Fruit fly (Drosophila melanogaster): Measurements from ENCODE around the gene CG2680.

The CG2680 gene

dm6 chrX:2703693-2704092 lies 3.5 kb downstream of the CG2680 start, which contains the start of gene Ugalt (continued):
- TF ChIP-seq CG17612 (GFP tag; IDR thresholded peaks at IDR 0.05) (peak; percentile 100), CG3407 (GFP tag; optimal IDR thresholded peaks at IDR 0.05) (peak; percentile 99), btn (GFP tag; optimal IDR thresholded peaks at IDR 0.05) (peak; percentile 100), ranshi (GFP tag; IDR thresholded peaks at IDR 0.05) (peak; percentile 100), E2f2 (GFP tag; IDR thresholded peaks at IDR 0.05) (peak; percentile 98), gce (GFP tag; IDR thresholded peaks at IDR 0.05) (peak; percentile 100), CG11560 (tag; IDR thresholded peaks at IDR 0.05) (peak; percentile 98), sens-2 (GFP tag; IDR thresholded peaks at IDR 0.05) (peak; percentile 100), jing (GFP tag; optimal IDR thresholded peaks at IDR 0.05) (peak; percentile 100), C15 (GFP tag; IDR thresholded peaks at IDR 0.05) (peak; percentile 100), croc (GFP tag; conservative IDR thresholded peaks at IDR 0.05) (peak; percentile 100), CG11504 (tag; optimal IDR thresholded peaks at IDR 0.05) (peak; percentile 99), CG17829 (tag; optimal IDR thresholded peaks at IDR 0.05) (peak; percentile 100), Camta (GFP tag; optimal IDR thresholded peaks at IDR 0.05) (peak; percentile 100), CG33557 (GFP tag; optimal IDR thresholded peaks at IDR 0.05) (peak; percentile 99), grau (tag; optimal IDR thresholded peaks at IDR 0.05) (peak; percentile 100), Med (GFP tag) (peak; percentile 100), NfI (GFP tag; optimal IDR thresholded peaks at IDR 0.05) (peak; percentile 100), CG7357 (GFP tag; IDR thresholded peaks at IDR 0.05) (peak; percentile 100), exex (tag; optimal IDR thresholded peaks at IDR 0.05) (peak; percentile 100), CG6765 (GFP tag; optimal IDR thresholded peaks at IDR 0.05) (peak; percentile 100), cg (GFP tag; optimal IDR thresholded peaks at IDR 0.05) (peak; percentile 25), Trl (optimal IDR thresholded peaks at IDR 0.05) (no peak), Trl (GFP tag; optimal IDR thresholded peaks at IDR 0.05) (peak; percentile 100), Dip2 (GFP tag; IDR thresholded peaks at IDR 0.05) (peak; percentile 88), CG13894 (tag; optimal IDR thresholded peaks at IDR 0.05) (peak; percentile 100), Rfx (GFP tag; IDR thresholded peaks at IDR 0.05) (peak; percentile 100), CG7987 (GFP tag; optimal IDR thresholded peaks at IDR 0.05) (peak; percentile 100), sug (tag; optimal IDR thresholded peaks at IDR 0.05) (peak; percentile 99), al (GFP tag; IDR thresholded peaks at IDR 0.05) (peak; percentile 100), CG13296 (GFP tag; optimal IDR thresholded peaks at IDR 0.05) (peak; percentile 100), CG10147 (GFP tag; optimal IDR thresholded peaks at IDR 0.05) (peak; percentile 100), CG2678 (tag; optimal IDR thresholded peaks at IDR 0.05) (peak; percentile 100), Poxn (GFP tag; IDR thresholded peaks at IDR 0.05) (peak; percentile 100), ken (GFP tag; IDR thresholded peaks at IDR 0.05) (peak; percentile 100), Six4 (GFP tag; optimal IDR thresholded peaks at IDR 0.05) (peak; percentile 100), CG4360 (GFP tag; IDR thresholded peaks at IDR 0.05) (peak; percentile 100), seq (GFP tag; IDR thresholded peaks at IDR 0.05) (peak; percentile 100), CG17802 (tag; optimal IDR thresholded peaks at IDR 0.05) (peak; percentile 97), CG16863 (GFP tag; optimal IDR thresholded peaks at IDR 0.05) (peak; percentile 100), cas (GFP tag; IDR thresholded peaks at IDR 0.05) (peak; percentile 100), dysf (GFP tag; IDR thresholded peaks at IDR 0.05) (peak; percentile 100), pzg (GFP tag; optimal IDR thresholded peaks at IDR 0.05) (peak; percentile 89), odd (GFP tag; optimal IDR thresholded peaks at IDR 0.05) (peak; percentile 100), CG17361 (GFP tag; IDR thresholded peaks at IDR 0.05) (peak; percentile 100), CG8944 (GFP tag; optimal IDR thresholded peaks at IDR 0.05) (peak; percentile 100), CG11695 (GFP tag; IDR thresholded peaks at IDR 0.05) (peak; percentile 100), Adf1 (GFP tag; IDR thresholded peaks at IDR 0.05) (peak; percentile 99), CG34224 (GFP tag; IDR thresholded peaks at IDR 0.05; ENCODE audit: partially characterized antibody) (no peak), Atf6 (GFP tag; IDR thresholded peaks at IDR 0.05) (peak; percentile 100), tap (tag; optimal IDR thresholded peaks at IDR 0.05) (peak; percentile 100), CG11247 (GFP tag; IDR thresholded peaks at IDR 0.05) (peak; percentile 100)

Data from whole organism, embryonic.